Fruit fly (Drosophila melanogaster) whole organism, adult: Measurements from ENCODE around the gene CG32202.
A peak's percentile ranks its signal among the peaks of the same experiment; 100 is the strongest.

Experiments
- CG11617 ChIP-seq: fragments of 200-800 bp; sonication (Bioruptor generic); optimal IDR thresholded peaks from 2 replicates; lab custom pipeline; 2017; ENCODE audit warnings: mild to moderate bottlenecking, missing biosample characterization, missing genetic modification reagents, missing genetic modification characterization
- CG12768 ChIP-seq: fragments of 200-800 bp; sonication (Bioruptor generic); optimal IDR thresholded peaks from 2 replicates; lab custom pipeline; 2017; ENCODE audit warnings: missing biosample characterization, missing genetic modification characterization, mild to moderate bottlenecking, moderate library complexity, missing genetic modification reagents
- CG14711 ChIP-seq: fragments of 200-800 bp; sonication (Bioruptor generic); optimal IDR thresholded peaks from 2 replicates; lab custom pipeline; 2018; ENCODE audit warnings: missing biosample characterization, mild to moderate bottlenecking, missing genetic modification characterization, moderate library complexity
- CG1620 ChIP-seq: fragments of 200-800 bp; sonication (Bioruptor generic); optimal IDR thresholded peaks from 2 replicates; lab custom pipeline; 2016; ENCODE audit warnings: missing biosample characterization, missing genetic modification characterization
- CG33017 ChIP-seq: fragments of 200-800 bp; sonication (Bioruptor generic); optimal IDR thresholded peaks from 2 replicates; lab custom pipeline; 2018; ENCODE audit warnings: missing biosample characterization, mild to moderate bottlenecking, missing genetic modification characterization, moderate library complexity
- CG5204 ChIP-seq: fragments of 200-800 bp; sonication (Bioruptor generic); optimal IDR thresholded peaks from 2 replicates; lab custom pipeline; 2016; ENCODE audit warnings: missing biosample characterization, missing genetic modification characterization
- CG7045 ChIP-seq: fragments of 200-800 bp; sonication (Bioruptor generic); optimal IDR thresholded peaks from 2 replicates; lab custom pipeline; 2017; ENCODE audit warnings: missing biosample characterization, mild to moderate bottlenecking, missing genetic modification characterization
- CG7101 ChIP-seq: fragments of 200-800 bp; sonication (Bioruptor generic); optimal IDR thresholded peaks from 2 replicates; lab custom pipeline; 2018; ENCODE audit warnings: missing biosample characterization, mild to moderate bottlenecking, missing genetic modification characterization, moderate library complexity
- Clk ChIP-seq: fragments of 200-800 bp; sonication (Bioruptor generic); optimal IDR thresholded peaks from 2 replicates; lab custom pipeline; 2017; ENCODE audit warnings: missing biosample characterization, missing genetic modification characterization
- Crg-1 ChIP-seq: fragments of 200-800 bp; sonication (Bioruptor generic); optimal IDR thresholded peaks from 2 replicates; lab custom pipeline; 2016; ENCODE audit warnings: missing biosample characterization, missing genetic modification characterization
- Hr96 ChIP-seq: fragments of 200-800 bp; sonication (Bioruptor generic); optimal IDR thresholded peaks from 2 replicates; lab custom pipeline; 2016; ENCODE audit warnings: missing biosample characterization, missing genetic modification characterization
- Mnt ChIP-seq: fragments of 200-800 bp; sonication (Bioruptor generic); optimal IDR thresholded peaks from 2 replicates; lab custom pipeline; 2016; ENCODE audit warnings: missing biosample characterization, mild to moderate bottlenecking, missing genetic modification characterization
- bab1 ChIP-seq: fragments of 200-800 bp; sonication (Bioruptor generic); optimal IDR thresholded peaks from 3 replicates; lab custom pipeline; 2019; ENCODE audit warnings: missing biosample characterization, mild to moderate bottlenecking, missing genetic modification characterization, moderate library complexity
- cic ChIP-seq: fragments of 200-800 bp; sonication (Bioruptor generic); optimal IDR thresholded peaks from 2 replicates; lab custom pipeline; 2017; ENCODE audit warnings: missing biosample characterization, mild to moderate bottlenecking, missing genetic modification characterization, moderate library complexity
- cnc ChIP-seq, 2 experiments: fragments of >200 bp; optimal IDR thresholded peaks; 2 replicates each; lab custom pipeline; 2017
- kay ChIP-seq: fragments of 200-800 bp; sonication (Bioruptor generic); peaks from one replicate; lab custom pipeline; 2016; ENCODE audit warnings: missing biosample characterization, missing genetic modification characterization, borderline replicate concordance
- ovo ChIP-seq: fragments of 200-800 bp; sonication (Bioruptor generic); optimal IDR thresholded peaks from 2 replicates; lab custom pipeline; 2016; ENCODE audit warnings: missing biosample characterization, missing genetic modification characterization
- pad ChIP-seq: fragments of 200-800 bp; sonication (Bioruptor generic); optimal IDR thresholded peaks from 3 replicates; lab custom pipeline; 2017; ENCODE audit warnings: missing biosample characterization, missing genetic modification characterization, mild to moderate bottlenecking, moderate library complexity, missing genetic modification reagents
- tj ChIP-seq: fragments of 200-800 bp; sonication (Bioruptor generic); optimal IDR thresholded peaks from 3 replicates; lab custom pipeline; 2017; ENCODE audit warnings: missing biosample characterization, mild to moderate bottlenecking, missing genetic modification characterization, moderate library complexity
- toe ChIP-seq: fragments of 200-800 bp; sonication (Bioruptor generic); optimal IDR thresholded peaks from 2 replicates; lab custom pipeline; 2016; ENCODE audit warnings: missing biosample characterization, missing genetic modification characterization

CG32202 gene

dm6 chr3L:18638043-18638442, 43.9 kb upstream of the CG32202 start:
- TF ChIP-seq kay (no peak), CG11617 (GFP tag; lab: Kevin White, UChicago) (no peak), Mnt (peak; percentile 9), Crg-1 (GFP tag; lab: Kevin White, UChicago) (no peak), bab1 (GFP tag; lab: Kevin White, UChicago) (no peak), pad (GFP tag; lab: Kevin White, UChicago) (no peak), CG33017 (tag; lab: Kevin White, UChicago) (peak; percentile 30)

dm6 chr3L:18638487-18638886, 43.5 kb upstream of the CG32202 start:
- TF ChIP-seq Hr96 (no peak), cic (GFP tag; lab: Kevin White, UChicago) (no peak), Mnt (no peak), pad (GFP tag; lab: Kevin White, UChicago) (no peak), toe (GFP tag; lab: Kevin White, UChicago) (no peak), CG12768 (GFP tag; lab: Kevin White, UChicago) (no peak), CG11617 (GFP tag; lab: Kevin White, UChicago) (no peak), CG5204 (GFP tag; lab: Kevin White, UChicago) (no peak), Clk (GFP tag; lab: Kevin White, UChicago) (no peak), CG7045 (GFP tag; lab: Kevin White, UChicago) (no peak), kay (no peak), bab1 (GFP tag; lab: Kevin White, UChicago) (no peak), CG7101 (tag; lab: Kevin White, UChicago) (no peak), CG14711 (tag; lab: Kevin White, UChicago) (no peak), Crg-1 (GFP tag; lab: Kevin White, UChicago) (no peak), tj (no peak), ovo (GFP tag; lab: Kevin White, UChicago) (no peak), CG1620 (GFP tag; lab: Kevin White, UChicago) (no peak), cnc (optimal IDR thresholded peaks at IDR 0.05; lab: Kevin White, UChicago) (no peak), CG33017 (tag; lab: Kevin White, UChicago) (no peak)

dm6 chr3L:18640584-18641527, 41.1 kb upstream of the CG32202 start:
- TF ChIP-seq CG7101 (tag; lab: Kevin White, UChicago) (peak; percentile 95), Mnt (peak; percentile 78), ovo (GFP tag; lab: Kevin White, UChicago) (peak; percentile 66), CG5204 (GFP tag; lab: Kevin White, UChicago) (peak; percentile 97), CG11617 (GFP tag; lab: Kevin White, UChicago) (peak; percentile 96), cnc (optimal IDR thresholded peaks at IDR 0.05; lab: Kevin White, UChicago) (no peak), Crg-1 (GFP tag; lab: Kevin White, UChicago) (peak; percentile 87), cic (GFP tag; lab: Kevin White, UChicago) (peak; percentile 94), toe (GFP tag; lab: Kevin White, UChicago) (peak; percentile 96), bab1 (GFP tag; lab: Kevin White, UChicago) (peak; percentile 87), tj (peak; percentile 69), kay (peak; percentile 98), CG14711 (tag; lab: Kevin White, UChicago) (peak; percentile 90), Hr96 (peak; percentile 96), Clk (GFP tag; lab: Kevin White, UChicago) (peak; percentile 96), CG33017 (tag; lab: Kevin White, UChicago) (peak; percentile 96), CG7045 (GFP tag; lab: Kevin White, UChicago) (peak; percentile 96), CG12768 (GFP tag; lab: Kevin White, UChicago) (peak; percentile 95), CG1620 (GFP tag; lab: Kevin White, UChicago) (peak; percentile 79), pad (GFP tag; lab: Kevin White, UChicago) (peak; percentile 83)

- TF ChIP-seq cic (GFP tag; lab: Kevin White, UChicago): no peak
- peak; percentile 76 for TF ChIP-seq kay
These were observed 38.8 kb upstream of the CG32202 start for dm6 chr3L:18643222-18643621.

dm6 chr3L:18653737-18654136, 28.2 kb upstream of the CG32202 start:
- TF ChIP-seq CG12768 (GFP tag; lab: Kevin White, UChicago) (no peak), kay (peak; percentile 49)

dm6 chr3L:18665594-18665993, 16.4 kb upstream of the CG32202 start:
- TF ChIP-seq CG5204 (GFP tag; lab: Kevin White, UChicago) (no peak), toe (GFP tag; lab: Kevin White, UChicago) (no peak), ovo (GFP tag; lab: Kevin White, UChicago) (no peak), CG33017 (tag; lab: Kevin White, UChicago) (no peak), CG7101 (tag; lab: Kevin White, UChicago) (no peak), bab1 (GFP tag; lab: Kevin White, UChicago) (no peak), Hr96 (no peak), CG1620 (GFP tag; lab: Kevin White, UChicago) (no peak), kay (no peak), Crg-1 (GFP tag; lab: Kevin White, UChicago) (no peak), Mnt (no peak), tj (no peak), Clk (GFP tag; lab: Kevin White, UChicago) (no peak), CG14711 (tag; lab: Kevin White, UChicago) (no peak), cic (GFP tag; lab: Kevin White, UChicago) (no peak)
